Fruit fly (Drosophila melanogaster) whole organism, embryonic: Measurements from ENCODE around the gene CG14929.

Experiments
- Aef1 ChIP-seq: fragments of 200-800 bp; sonication (Bioruptor generic); IDR thresholded peaks from 3 replicates; pipeline ENCODE4 v1.3.6; 2022; ENCODE audit warnings: missing biosample characterization, missing genetic modification characterization
- Antp ChIP-seq: fragments of 200-800 bp; sonication (Bioruptor generic); optimal IDR thresholded peaks from 3 replicates; lab custom pipeline; 2016; ENCODE audit warnings: missing biosample characterization, missing genetic modification characterization
- Atf-2 ChIP-seq: fragments of 200-800 bp; sonication (Bioruptor generic); optimal IDR thresholded peaks from 2 replicates; lab custom pipeline; 2016; ENCODE audit warnings: missing biosample characterization, missing genetic modification characterization
- Blimp-1 ChIP-seq: fragments of 200-800 bp; sonication (Bioruptor generic); optimal IDR thresholded peaks from 3 replicates; lab custom pipeline; 2018; ENCODE audit warnings: missing biosample characterization, missing genetic modification characterization, mild to moderate bottlenecking, moderate library complexity, missing genetic modification reagents
- Bteb2 ChIP-seq: fragments of 200-800 bp; sonication (Bioruptor generic); optimal IDR thresholded peaks from 2 replicates; lab custom pipeline; 2016; ENCODE audit warnings: missing biosample characterization, missing genetic modification characterization
- CG10654 ChIP-seq: fragments of 200-800 bp; sonication (Bioruptor generic); optimal IDR thresholded peaks from 2 replicates; lab custom pipeline; 2016; ENCODE audit warnings: missing biosample characterization, missing genetic modification characterization
- CG12391 ChIP-seq: fragments of 200-800 bp; sonication (Bioruptor generic); optimal IDR thresholded peaks from 3 replicates; lab custom pipeline; 2018; ENCODE audit warnings: missing biosample characterization, mild to moderate bottlenecking, missing genetic modification characterization, moderate library complexity
- CG12659 ChIP-seq: fragments of 200-800 bp; sonication (Bioruptor generic); optimal IDR thresholded peaks from 3 replicates; lab custom pipeline; 2017; ENCODE audit warnings: mild to moderate bottlenecking, missing biosample characterization, missing genetic modification reagents, missing genetic modification characterization
- CG13424 ChIP-seq: fragments of 200-800 bp; sonication (Bioruptor generic); optimal IDR thresholded peaks from 2 replicates; lab custom pipeline; 2019; ENCODE audit warnings: missing biosample characterization, mild to moderate bottlenecking, missing genetic modification characterization, moderate library complexity
- CG14965 ChIP-seq: fragments of 200-800 bp; sonication (Bioruptor generic); optimal IDR thresholded peaks from 2 replicates; lab custom pipeline; 2016; ENCODE audit warnings: missing biosample characterization, missing genetic modification characterization, borderline replicate concordance
- CG15514 ChIP-seq: fragments of 200-800 bp; sonication (Bioruptor generic); optimal IDR thresholded peaks from 3 replicates; lab custom pipeline; 2017; ENCODE audit warnings: missing biosample characterization, missing genetic modification characterization, mild to moderate bottlenecking, moderate library complexity, missing genetic modification reagents
- CG15601 ChIP-seq: fragments of 200-800 bp; sonication (Bioruptor generic); optimal IDR thresholded peaks from 3 replicates; lab custom pipeline; 2019; ENCODE audit warnings: missing biosample characterization, mild to moderate bottlenecking, missing genetic modification characterization, moderate library complexity
- CG1603 ChIP-seq: fragments of 200-800 bp; sonication (Bioruptor generic); optimal IDR thresholded peaks from 2 replicates; lab custom pipeline; 2019; ENCODE audit warnings: missing biosample characterization, mild to moderate bottlenecking, missing genetic modification characterization, moderate library complexity
- CG16813 ChIP-seq: fragments of 200-800 bp; sonication (Bioruptor generic); IDR thresholded peaks from 3 replicates; pipeline ENCODE4 v1.3.6; 2022; ENCODE audit warnings: missing biosample characterization, missing genetic modification characterization; ENCODE audit not compliant: partially characterized antibody
- CG18011 ChIP-seq: fragments of 200-800 bp; sonication (Bioruptor generic); optimal IDR thresholded peaks from 2 replicates; lab custom pipeline; 2017; ENCODE audit warnings: missing biosample characterization, missing genetic modification characterization, mild to moderate bottlenecking, moderate library complexity, missing genotype
- CG18262 ChIP-seq: fragments of 200-800 bp; optimal IDR thresholded peaks from 3 replicates; lab custom pipeline; 2019; ENCODE audit warnings: missing biosample characterization, mild to moderate bottlenecking, missing genetic modification characterization, moderate library complexity
- CG18619 ChIP-seq: fragments of 200-800 bp; sonication (Bioruptor generic); optimal IDR thresholded peaks from 3 replicates; lab custom pipeline; 2017; ENCODE audit warnings: missing biosample characterization, mild to moderate bottlenecking, missing genetic modification characterization
- CG2116 ChIP-seq: fragments of 200-800 bp; sonication (Bioruptor generic); optimal IDR thresholded peaks from 3 replicates; lab custom pipeline; 2018; ENCODE audit warnings: missing biosample characterization, mild to moderate bottlenecking, missing genetic modification characterization
- CG2202 ChIP-seq: fragments of 200-800 bp; sonication (Bioruptor generic); optimal IDR thresholded peaks from 2 replicates; lab custom pipeline; 2018; ENCODE audit warnings: missing biosample characterization, mild to moderate bottlenecking, missing genetic modification characterization
- CG30431 ChIP-seq: fragments of 200-800 bp; sonication (Bioruptor generic); optimal IDR thresholded peaks from 2 replicates; lab custom pipeline; 2017; ENCODE audit warnings: missing biosample characterization, missing genetic modification characterization
- CG3407 ChIP-seq: fragments of 200-800 bp; sonication (Bioruptor generic); optimal IDR thresholded peaks from 2 replicates; lab custom pipeline; 2018; ENCODE audit warnings: missing biosample characterization, mild to moderate bottlenecking, missing genetic modification characterization
- CG3847 ChIP-seq: fragments of 200-800 bp; sonication (Bioruptor generic); IDR thresholded peaks from 2 replicates; pipeline ENCODE4 v1.3.6; 2022; ENCODE audit warnings: missing biosample characterization, missing genetic modification characterization
- CG3995 ChIP-seq: fragments of 200-800 bp; sonication (Bioruptor generic); optimal IDR thresholded peaks from 3 replicates; lab custom pipeline; 2016; ENCODE audit warnings: missing biosample characterization, missing genetic modification characterization
- CG8388 ChIP-seq: fragments of 200-800 bp; sonication (Bioruptor generic); optimal IDR thresholded peaks from 2 replicates; lab custom pipeline; 2019; ENCODE audit warnings: missing biosample characterization, mild to moderate bottlenecking, missing genetic modification characterization, moderate library complexity
- Camta ChIP-seq: fragments of 200-800 bp; sonication (Bioruptor generic); optimal IDR thresholded peaks from 2 replicates; lab custom pipeline; 2016; ENCODE audit warnings: missing biosample characterization, missing genetic modification characterization
- Doc2 ChIP-seq: fragments of 200-800 bp; sonication (Bioruptor generic); IDR thresholded peaks from 2 replicates; pipeline ENCODE4 v1.3.6; 2022; ENCODE audit warnings: missing biosample characterization, missing genetic modification characterization
- Elba2 ChIP-seq: fragments of 200-800 bp; sonication (Bioruptor generic); optimal IDR thresholded peaks from 3 replicates; lab custom pipeline; 2016; ENCODE audit warnings: missing biosample characterization, missing genetic modification characterization
- Ets65A ChIP-seq: fragments of 200-800 bp; sonication (Bioruptor generic); peaks from one replicate; lab custom pipeline; 2016; ENCODE audit warnings: missing biosample characterization, missing genetic modification characterization
- Hmr ChIP-seq: fragments of 200-800 bp; sonication (Bioruptor generic); optimal IDR thresholded peaks from 3 replicates; lab custom pipeline; 2017; ENCODE audit warnings: mild to moderate bottlenecking, missing biosample characterization, missing genetic modification reagents, missing genetic modification characterization
- Lhr ChIP-seq: fragments of 200-800 bp; sonication (Bioruptor generic); optimal IDR thresholded peaks from 3 replicates; lab custom pipeline; 2017; ENCODE audit warnings: mild to moderate bottlenecking, missing biosample characterization, missing genetic modification reagents, missing genetic modification characterization
- Mad ChIP-seq: fragments of 200-800 bp; sonication (Bioruptor generic); optimal IDR thresholded peaks from 2 replicates; lab custom pipeline; 2016; ENCODE audit warnings: missing biosample characterization, missing genetic modification characterization
- Sin3A ChIP-seq: fragments of >200 bp; optimal IDR thresholded peaks from 2 replicates; lab custom pipeline; 2018
- Sox102F ChIP-seq: fragments of 200-800 bp; sonication (Bioruptor generic); optimal IDR thresholded peaks from 2 replicates; lab custom pipeline; 2018; ENCODE audit warnings: missing biosample characterization, mild to moderate bottlenecking, missing genetic modification characterization, moderate library complexity
- Vsx1 ChIP-seq: fragments of 200-800 bp; sonication (Bioruptor generic); optimal IDR thresholded peaks from 2 replicates; lab custom pipeline; 2017; ENCODE audit warnings: missing biosample characterization, mild to moderate bottlenecking, missing genetic modification characterization, missing genetic modification reagents
- Xrp1 ChIP-seq: fragments of 200-800 bp; sonication (Bioruptor generic); IDR thresholded peaks from 2 replicates; pipeline ENCODE4 v1.3.6; 2022; ENCODE audit warnings: missing biosample characterization, missing genetic modification characterization
- bcd ChIP-seq: fragments of 200-800 bp; sonication (Bioruptor generic); optimal IDR thresholded peaks from 2 replicates; lab custom pipeline; 2017; ENCODE audit warnings: missing biosample characterization, mild to moderate bottlenecking, missing genetic modification characterization
- fru ChIP-seq: fragments of >200 bp; optimal IDR thresholded peaks from 2 replicates; lab custom pipeline; 2017
- gem ChIP-seq: fragments of 200-800 bp; sonication (Bioruptor generic); optimal IDR thresholded peaks from 2 replicates; lab custom pipeline; 2019; ENCODE audit warnings: missing biosample characterization, mild to moderate bottlenecking, missing genetic modification characterization, moderate library complexity
- ham ChIP-seq: fragments of 200-800 bp; sonication (Bioruptor generic); IDR thresholded peaks from 2 replicates; pipeline ENCODE4 v1.3.6; 2022; ENCODE audit warnings: missing biosample characterization, missing genetic modification characterization
- hb ChIP-seq: fragments of 200-800 bp; sonication (Bioruptor generic); IDR thresholded peaks from 3 replicates; pipeline ENCODE4 v1.3.6; 2022; ENCODE audit warnings: missing biosample characterization, missing genetic modification characterization; ENCODE audit not compliant: partially characterized antibody
- hbn ChIP-seq: fragments of 200-800 bp; sonication (Bioruptor generic); IDR thresholded peaks from 2 replicates; pipeline ENCODE4 v1.3.6; 2022; ENCODE audit warnings: missing biosample characterization, missing genetic modification characterization; ENCODE audit not compliant: partially characterized antibody
- her ChIP-seq: fragments of 200-800 bp; sonication (Bioruptor generic); optimal IDR thresholded peaks from 2 replicates; lab custom pipeline; 2016; ENCODE audit warnings: missing biosample characterization, missing genetic modification characterization
- ind ChIP-seq: fragments of 200-800 bp; sonication (Bioruptor generic); optimal IDR thresholded peaks from 3 replicates; lab custom pipeline; 2016; ENCODE audit warnings: missing biosample characterization, missing genetic modification characterization
- pan ChIP-seq, 4 experiments: fragments of >200 bp in 3 of 4; fragments of 200-800 bp in 1 of 4; sonication (Bioruptor generic) in 1 of 4; optimal IDR thresholded peaks in 3 of 4; IDR thresholded peaks in 1 of 4; 2 replicates each; pipeline versions ENCODE4 v1.3.6 to Lab custom; 2017 to 2022; ENCODE audit warnings: missing biosample characterization in 2 of 4, missing genetic modification characterization in 2 of 4, mixed read lengths in 1 of 4
- prd ChIP-seq, 3 experiments: fragments of >200 bp in 2 of 3; fragments of 200-800 bp in 1 of 3; sonication (Bioruptor generic) in 1 of 3; optimal IDR thresholded peaks in 2 of 3; IDR thresholded peaks in 1 of 3; 2 replicates in 2 of 3; 3 replicates in 1 of 3; pipeline versions ENCODE4 v1.3.6 to Lab custom; 2017 to 2022; ENCODE audit warnings: missing biosample characterization in 1 of 3, missing genetic modification characterization in 1 of 3
- pum ChIP-seq: fragments of 200-800 bp; sonication (Bioruptor generic); optimal IDR thresholded peaks from 2 replicates; lab custom pipeline; 2016; ENCODE audit warnings: missing biosample characterization, missing genetic modification characterization
- row ChIP-seq: fragments of 200-800 bp; sonication (Bioruptor generic); IDR thresholded peaks from 3 replicates; pipeline ENCODE4 v1.3.6; 2022; ENCODE audit warnings: missing biosample characterization, missing genetic modification characterization
- sisA ChIP-seq: fragments of 200-800 bp; sonication (Bioruptor generic); IDR thresholded peaks from 2 replicates; pipeline ENCODE4 v1.3.6; 2022; ENCODE audit warnings: missing biosample characterization, missing genetic modification characterization
- slbo ChIP-seq: fragments of 200-800 bp; sonication (Bioruptor generic); IDR thresholded peaks from 2 replicates; pipeline ENCODE4 v1.3.6; 2022; ENCODE audit warnings: missing biosample characterization, missing genetic modification characterization
- trh ChIP-seq: fragments of 200-800 bp; sonication (Bioruptor generic); optimal IDR thresholded peaks from 2 replicates; lab custom pipeline; 2016; ENCODE audit warnings: missing biosample characterization, missing genetic modification characterization

Gene CG14929

DNA sequence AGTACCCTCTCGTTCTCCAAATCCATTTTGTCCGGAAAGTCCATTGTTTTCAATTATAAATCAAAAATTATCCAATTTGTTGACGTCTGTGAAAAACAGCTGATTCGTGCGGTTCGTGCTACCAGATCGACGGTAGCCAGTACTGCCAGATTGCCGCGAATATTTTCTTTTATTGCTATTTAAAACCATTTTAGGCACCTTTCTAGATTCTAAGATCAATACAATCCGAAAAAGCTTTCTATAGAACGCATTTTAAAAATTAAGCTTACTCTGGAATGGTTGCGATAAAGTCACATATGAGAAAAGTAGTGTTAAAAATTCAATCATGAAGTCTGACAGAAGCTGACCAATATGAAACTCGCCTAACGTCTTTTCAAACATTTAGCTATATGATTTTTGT lies 20.8 kb upstream of the CG14929 start, which contains the start of gene Cog8 (continued):
- TF ChIP-seq prd (optimal IDR thresholded peaks at IDR 0.05; lab: Kevin White, UChicago) (no peak), prd (GFP tag; IDR thresholded peaks at IDR 0.05; lab: Robert Waterston, UW) (peak; percentile 70), Hmr (peak; percentile 57), row (GFP tag; lab: Robert Waterston, UW) (peak; percentile 58), CG12659 (GFP tag; lab: Kevin White, UChicago) (peak; percentile 57), CG15601 (tag; lab: Kevin White, UChicago) (peak; percentile 39), Mad (GFP tag; lab: Kevin White, UChicago) (peak; percentile 66), gem (tag; lab: Kevin White, UChicago) (peak; percentile 65), Elba2 (GFP tag; lab: Kevin White, UChicago) (peak; percentile 77), CG3847 (GFP tag; lab: Robert Waterston, UW) (peak; percentile 76), Vsx1 (GFP tag; lab: Kevin White, UChicago) (no peak), CG3407 (no peak), trh (GFP tag; lab: Kevin White, UChicago) (no peak), Ets65A (GFP tag; lab: Kevin White, UChicago) (peak; percentile 93), CG18011 (GFP tag; lab: Kevin White, UChicago) (peak; percentile 97), CG18619 (no peak), hbn (GFP tag; lab: Robert Waterston, UW) (no peak), CG3995 (GFP tag; lab: Kevin White, UChicago) (peak; percentile 87), her (GFP tag; lab: Kevin White, UChicago) (peak; percentile 43), Sin3A (lab: Kevin White, UChicago) (peak; percentile 52), ham (GFP tag; lab: Robert Waterston, UW) (no peak), CG16813 (0 out of 3 replicates have a peak, but pooled peaks have one; percentile 30), CG12391 (tag; lab: Kevin White, UChicago) (peak; percentile 60), fru (no peak), Bteb2 (GFP tag; lab: Kevin White, UChicago) (peak; percentile 6), Doc2 (GFP tag; lab: Robert Waterston, UW) (no peak), pum (GFP tag; lab: Kevin White, UChicago) (peak; percentile 66), Sox102F (GFP tag; lab: Kevin White, UChicago) (peak; percentile 47), bcd (no peak), hb (GFP tag; lab: Robert Waterston, UW) (no peak), CG1603 (tag; lab: Kevin White, UChicago) (peak; percentile 68), Xrp1 (GFP tag; lab: Robert Waterston, UW) (peak; percentile 23; the same call in 1 of the 2 replicates), pan (optimal IDR thresholded peaks at IDR 0.05; lab: Kevin White, UChicago) (no peak), pan (GFP tag; optimal IDR thresholded peaks at IDR 0.05 in 1 of 2, IDR thresholded peaks at IDR 0.05 in 1 of 2) (peak in 1 of 2 experiments; percentile 40), Aef1 (GFP tag; lab: Robert Waterston, UW) (peak; percentile 43), Lhr (GFP tag; lab: Kevin White, UChicago) (peak; percentile 68), CG8388 (GFP tag; lab: Kevin White, UChicago) (peak; percentile 29), CG18262 (tag; lab: Kevin White, UChicago) (peak; percentile 25), CG13424 (tag; lab: Kevin White, UChicago) (peak; percentile 44), CG14965 (GFP tag; lab: Kevin White, UChicago) (no peak), Blimp-1 (GFP tag; lab: Kevin White, UChicago) (peak; percentile 21), Antp (GFP tag; lab: Kevin White, UChicago) (peak; percentile 74), CG15514 (GFP tag; lab: Kevin White, UChicago) (peak; percentile 48), sisA (GFP tag; lab: Robert Waterston, UW) (peak; percentile 40), slbo (GFP tag; lab: Robert Waterston, UW) (peak; percentile 74), Atf-2 (peak; percentile 14), ind (peak; percentile 52), CG2202 (tag; lab: Kevin White, UChicago) (no peak), CG30431 (peak; percentile 29), CG2116 (GFP tag; lab: Kevin White, UChicago) (peak; percentile 62), CG10654 (GFP tag; lab: Kevin White, UChicago) (peak; percentile 55), Camta (GFP tag; lab: Kevin White, UChicago) (peak; percentile 51)
